Worm (Caenorhabditis elegans) whole organism, L1 larva: ENCODE data around the gene mgl-3.

Experiments used
- C34B4.2 ChIP-seq: sonication (generic microtip); optimal IDR thresholded peaks from 2 replicates; lab custom pipeline; 2017; ENCODE audit warnings: mild to moderate bottlenecking, missing genetic modification characterization, missing compliant biosample characterization
- F16B12.6 ChIP-seq: fragments of 150-350 bp; optimal IDR thresholded peaks from 2 replicates; lab custom pipeline; 2014; ENCODE audit warnings: missing biosample characterization, missing genetic modification characterization
- alr-1 ChIP-seq: fragments of 200-800 bp; sonication (Bioruptor generic); optimal IDR thresholded peaks from 2 replicates; lab custom pipeline; 2018; ENCODE audit warnings: borderline replicate concordance, mild to moderate bottlenecking, missing genetic modification characterization, missing compliant biosample characterization
- ceh-63 ChIP-seq: fragments of 200-800 bp; sonication (Bioruptor generic); optimal IDR thresholded peaks from 2 replicates; lab custom pipeline; 2018; ENCODE audit warnings: mild to moderate bottlenecking, missing genetic modification characterization, missing compliant biosample characterization
- ceh-90 ChIP-seq: sonication (generic microtip); optimal IDR thresholded peaks from 2 replicates; lab custom pipeline; 2016; ENCODE audit warnings: missing genetic modification characterization, missing compliant biosample characterization
- ces-1 ChIP-seq: fragments of 150-350 bp; optimal IDR thresholded peaks from 2 replicates; lab custom pipeline; 2014; ENCODE audit warnings: missing biosample characterization, missing genetic modification reagents, missing genetic modification characterization
- dpl-1 ChIP-seq, 3 experiments: fragments of 150-350 bp in 2 of 3; sonication (generic microtip) in 1 of 3; optimal IDR thresholded peaks; 2 replicates each; lab custom pipeline; 2014 to 2017; ENCODE audit warnings: missing biosample characterization in 3 of 3, missing genetic modification characterization in 3 of 3, missing genetic modification reagents in 3 of 3
- dsc-1 ChIP-seq: sonication (generic microtip); optimal IDR thresholded peaks from 2 replicates; lab custom pipeline; 2016; ENCODE audit warnings: mild to moderate bottlenecking, missing genetic modification characterization, missing compliant biosample characterization
- efl-1 ChIP-seq, 4 experiments: fragments of 150-350 bp; optimal IDR thresholded peaks in 3 of 4; peaks in 1 of 4; 1 replicate in 1 of 4; 2 replicates in 3 of 4; lab custom pipeline; 2014; ENCODE audit warnings: missing biosample characterization in 2 of 4, missing genetic modification characterization in 2 of 4, missing genetic modification reagents in 2 of 4
- egl-13 ChIP-seq: sonication (generic microtip); optimal IDR thresholded peaks from 2 replicates; lab custom pipeline; 2016; ENCODE audit warnings: missing genotype, missing genetic modification reagents, missing genetic modification characterization, missing compliant biosample characterization
- egl-27 ChIP-seq, 2 experiments: fragments of 150-350 bp in 1 of 2; sonication (generic microtip); optimal IDR thresholded peaks; 3 replicates each; lab custom pipeline; 2017 to 2018; ENCODE audit warnings: missing biosample characterization in 2 of 2, missing genetic modification characterization in 2 of 2, missing genetic modification reagents in 2 of 2
- elt-2 ChIP-seq: sonication (generic microtip); optimal IDR thresholded peaks from 2 replicates; lab custom pipeline; 2016; ENCODE audit warnings: missing genetic modification characterization, mild to moderate bottlenecking, inconsistent platforms, missing compliant biosample characterization, missing genetic modification reagents
- elt-3 ChIP-seq, 6 experiments: fragments of 150-350 bp in 1 of 6; sonication (generic microtip); optimal IDR thresholded peaks; 2 replicates each; lab custom pipeline; 2017 to 2018; ENCODE audit warnings: missing biosample characterization in 6 of 6, missing genetic modification characterization in 6 of 6, inconsistent platforms in 1 of 6
- fkh-10 ChIP-seq: sonication (generic microtip); optimal IDR thresholded peaks from 2 replicates; lab custom pipeline; 2017; ENCODE audit warnings: missing biosample characterization, missing genetic modification reagents, missing genetic modification characterization
- fkh-4 ChIP-seq: sonication (generic microtip); optimal IDR thresholded peaks from 2 replicates; lab custom pipeline; 2016; ENCODE audit warnings: missing compliant biosample characterization, missing genetic modification characterization, borderline replicate concordance
- fkh-8 ChIP-seq: sonication (generic microtip); optimal IDR thresholded peaks from 2 replicates; lab custom pipeline; 2016; ENCODE audit warnings: mild to moderate bottlenecking, missing genetic modification characterization, missing compliant biosample characterization
- fos-1 ChIP-seq: fragments of 150-350 bp; optimal IDR thresholded peaks from 2 replicates; lab custom pipeline; 2014; ENCODE audit warnings: missing biosample characterization, missing genetic modification characterization
- hlh-17 ChIP-seq: fragments of 200-800 bp; sonication (Bioruptor generic); optimal IDR thresholded peaks from 2 replicates; lab custom pipeline; 2018; ENCODE audit warnings: missing genetic modification characterization, mild to moderate bottlenecking, missing compliant biosample characterization, moderate library complexity, borderline replicate concordance
- hlh-4 ChIP-seq: sonication (generic microtip); optimal IDR thresholded peaks from 2 replicates; lab custom pipeline; 2016; ENCODE audit warnings: mild to moderate bottlenecking, missing genetic modification characterization, missing compliant biosample characterization
- hpl-2 ChIP-seq: fragments of 150-350 bp; optimal IDR thresholded peaks from 2 replicates; lab custom pipeline; 2014; ENCODE audit warnings: missing biosample characterization, missing genetic modification reagents, missing genetic modification characterization
- lin-14 ChIP-seq: fragments of 200-800 bp; sonication (Bioruptor generic); optimal IDR thresholded peaks from 2 replicates; lab custom pipeline; 2018; ENCODE audit warnings: mild to moderate bottlenecking, missing genetic modification characterization, moderate library complexity, missing compliant biosample characterization
- lin-15B ChIP-seq: fragments of 150-350 bp; sonication (generic microtip); optimal IDR thresholded peaks from 3 replicates; lab custom pipeline; 2014; ENCODE audit warnings: missing biosample characterization, missing genetic modification characterization
- lin-35 ChIP-seq, 2 experiments: fragments of 150-350 bp; optimal IDR thresholded peaks; 2 replicates each; lab custom pipeline; 2014; ENCODE audit warnings: missing biosample characterization in 2 of 2, missing genetic modification characterization in 2 of 2, missing genetic modification reagents in 2 of 2
- lin-39 ChIP-seq: fragments of 150-350 bp; optimal IDR thresholded peaks from 2 replicates; lab custom pipeline; 2014; ENCODE audit warnings: missing biosample characterization, missing genetic modification reagents, missing genetic modification characterization
- mab-9 ChIP-seq: fragments of 200-800 bp; sonication (Bioruptor generic); IDR thresholded peaks from 2 replicates; pipeline ENCODE4 v1.3.6; 2022; ENCODE audit warnings: missing genetic modification reagents, missing genetic modification characterization, missing compliant biosample characterization
- mep-1 ChIP-seq: fragments of 150-350 bp; optimal IDR thresholded peaks from 2 replicates; lab custom pipeline; 2014; ENCODE audit warnings: missing biosample characterization, missing genetic modification characterization
- nhr-11 ChIP-seq: fragments of 150-350 bp; optimal IDR thresholded peaks from 2 replicates; lab custom pipeline; 2014; ENCODE audit warnings: missing biosample characterization, missing genetic modification characterization
- nhr-19 ChIP-seq: fragments of 200-800 bp; sonication (Bioruptor generic); conservative IDR thresholded peaks from 2 replicates; pipeline ENCODE4 v1.3.6; 2022; ENCODE audit warnings: missing genetic modification characterization, missing compliant biosample characterization
- nhr-20 ChIP-seq: sonication (generic microtip); optimal IDR thresholded peaks from 2 replicates; lab custom pipeline; 2016; ENCODE audit warnings: mild to moderate bottlenecking, missing genetic modification characterization, missing compliant biosample characterization
- nhr-47 ChIP-seq: sonication (generic microtip); optimal IDR thresholded peaks from 2 replicates; lab custom pipeline; 2016; ENCODE audit warnings: mild to moderate bottlenecking, missing genetic modification characterization, moderate library complexity, missing compliant biosample characterization
- nhr-71 ChIP-seq: sonication (generic microtip); optimal IDR thresholded peaks from 2 replicates; lab custom pipeline; 2016; ENCODE audit warnings: mild to moderate bottlenecking, missing genetic modification characterization, moderate library complexity, missing compliant biosample characterization
- nhr-76 ChIP-seq: sonication (generic microtip); optimal IDR thresholded peaks from 2 replicates; lab custom pipeline; 2017; ENCODE audit warnings: missing biosample characterization, missing genetic modification characterization
- nhr-85 ChIP-seq: sonication (generic microtip); peaks from one replicate; lab custom pipeline; 2016; ENCODE audit warnings: missing genetic modification characterization, inconsistent platforms, missing compliant biosample characterization
- rnt-1 ChIP-seq: sonication (generic microtip); optimal IDR thresholded peaks from 2 replicates; lab custom pipeline; 2016; ENCODE audit warnings: mild to moderate bottlenecking, missing genetic modification characterization, moderate library complexity, missing compliant biosample characterization
- skn-1 ChIP-seq: fragments of 150-350 bp; optimal IDR thresholded peaks from 2 replicates; lab custom pipeline; 2014; ENCODE audit warnings: missing biosample characterization, missing genetic modification characterization
- snpc-4 ChIP-seq: fragments of 150-350 bp; optimal IDR thresholded peaks from 2 replicates; lab custom pipeline; 2014; ENCODE audit warnings: missing biosample characterization, missing genetic modification characterization
- snu-23 ChIP-seq: sonication (generic microtip); optimal IDR thresholded peaks from 2 replicates; lab custom pipeline; 2016; ENCODE audit warnings: missing genetic modification characterization, missing compliant biosample characterization
- sox-4 ChIP-seq: sonication (generic microtip); optimal IDR thresholded peaks from 2 replicates; lab custom pipeline; 2016; ENCODE audit warnings: missing genetic modification characterization, missing compliant biosample characterization
- swsn-7 ChIP-seq: sonication (generic microtip); optimal IDR thresholded peaks from 2 replicates; lab custom pipeline; 2016; ENCODE audit warnings: missing genetic modification characterization, missing compliant biosample characterization
- unc-30 ChIP-seq: sonication (generic microtip); optimal IDR thresholded peaks from 2 replicates; lab custom pipeline; 2017; ENCODE audit warnings: missing biosample characterization, missing genetic modification characterization
- unc-86 ChIP-seq: sonication (generic microtip); optimal IDR thresholded peaks from 2 replicates; lab custom pipeline; 2016; ENCODE audit warnings: missing genetic modification characterization, missing compliant biosample characterization
- zip-4 ChIP-seq: fragments of 200-800 bp; sonication (Bioruptor generic); optimal IDR thresholded peaks from 2 replicates; lab custom pipeline; 2018; ENCODE audit warnings: mild to moderate bottlenecking, missing genetic modification characterization, moderate library complexity, missing compliant biosample characterization
- ztf-4 ChIP-seq: fragments of 150-350 bp; optimal IDR thresholded peaks from 2 replicates; lab custom pipeline; 2014; ENCODE audit warnings: missing biosample characterization, missing genetic modification characterization

Gene mgl-3

DNA sequence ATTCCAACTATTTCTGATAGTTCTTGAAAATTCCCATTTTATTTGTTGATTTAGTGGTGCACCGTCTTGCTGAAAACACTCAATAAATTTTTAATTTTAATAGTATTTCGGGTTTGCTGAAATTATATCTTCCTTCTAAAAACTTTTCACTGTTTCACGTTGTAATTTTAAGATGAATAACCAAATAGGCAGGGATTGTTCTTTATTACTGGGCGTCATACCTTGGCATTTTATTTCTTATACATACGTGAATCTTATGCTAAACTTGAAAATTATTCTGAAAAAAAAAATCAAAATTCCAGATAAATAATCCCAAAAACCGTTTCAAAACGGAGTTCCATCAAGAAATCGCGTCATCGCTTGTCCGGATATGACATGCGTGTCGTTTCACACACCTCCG lies at the start of gene mgl-3:
Gene mgl-3, plus strand, starts transcription at position 301 of the 400 bp plus-strand sequence.
- no peak for TF ChIP-seq alr-1 (tag; lab: Kevin White, UChicago)
- TF ChIP-seq elt-2 (tag; lab: Kevin White, UChicago), result no peak
- no peak for TF ChIP-seq C34B4.2
- TF ChIP-seq lin-39 (tag; lab: Kevin White, UChicago), result no peak
- TF ChIP-seq dsc-1 (tag; lab: Kevin White, UChicago), result no peak
- TF ChIP-seq elt-3 (tag; optimal IDR thresholded peaks at IDR 0.05; lab: Kevin White, UChicago), result no peak
- TF ChIP-seq dpl-1 (GFP tag; optimal IDR thresholded peaks at IDR 0.05; lab: Kevin White, UChicago), result no peak
- TF ChIP-seq rnt-1 (tag; lab: Kevin White, UChicago), result no peak
- TF ChIP-seq nhr-19 (GFP tag; lab: Robert Waterston, UW), result no peak
- no peak for TF ChIP-seq nhr-76
- TF ChIP-seq snu-23 (GFP tag; lab: Kevin White, UChicago), result no peak
- no peak for TF ChIP-seq sox-4 (tag; lab: Kevin White, UChicago)
- no peak for TF ChIP-seq ceh-90 (tag; lab: Kevin White, UChicago)

ce11 chrIV:5389951-5390350 lies 48.9 kb upstream of the mgl-3 start:
- TF ChIP-seq sox-4 (tag; lab: Kevin White, UChicago), result no peak
- peak; percentile 47 for TF ChIP-seq nhr-85 (tag; lab: Kevin White, UChicago)
- TF ChIP-seq nhr-71 (tag; lab: Kevin White, UChicago), result no peak
- TF ChIP-seq lin-14 (GFP tag; lab: Kevin White, UChicago), result peak; percentile 19
- no peak for TF ChIP-seq zip-4 (GFP tag; lab: Kevin White, UChicago)
- TF ChIP-seq hlh-4 (tag; lab: Kevin White, UChicago), result no peak

DNA sequence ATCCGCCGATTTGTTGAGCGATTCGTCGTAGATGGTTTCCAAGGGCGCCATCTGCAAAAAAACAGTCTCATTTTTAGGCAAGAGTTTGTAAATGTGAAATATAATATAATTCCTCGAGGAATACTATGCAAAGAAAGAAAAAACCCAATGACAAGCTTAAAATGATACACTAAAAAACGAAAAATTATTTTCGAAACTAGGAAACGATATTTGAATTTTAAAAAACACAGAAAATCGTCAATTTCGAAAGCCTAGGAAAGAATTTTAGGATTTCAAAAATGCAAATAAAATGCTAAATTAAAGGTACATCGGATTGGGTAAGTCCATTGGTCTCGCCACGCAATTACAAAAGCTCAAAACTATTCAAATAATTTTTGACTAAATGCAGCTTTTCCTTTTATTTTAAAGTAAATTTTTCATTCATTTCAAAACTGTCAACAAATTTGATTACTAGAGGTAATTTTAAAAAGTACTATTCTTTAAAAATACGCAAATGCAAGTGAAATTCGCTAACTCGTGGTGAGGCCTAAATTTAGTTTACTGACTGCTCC lies 47.2 kb upstream of the mgl-3 start, which contains the start of the genes htp-1 and ZK616.5:
Gene htp-1, minus strand, starts transcription at position 51 of the 551 bp plus-strand sequence.
Gene ZK616.5, plus strand, starts transcription at position 423 of the 551 bp plus-strand sequence.
- TF ChIP-seq elt-2 (tag; lab: Kevin White, UChicago) (no peak), fos-1 (no peak), lin-39 (tag; lab: Kevin White, UChicago) (no peak), hlh-17 (no peak), egl-13 (tag; lab: Kevin White, UChicago) (no peak), egl-27 (tag; optimal IDR thresholded peaks at IDR 0.05; lab: Kevin White, UChicago) (no peak), ceh-90 (tag; lab: Kevin White, UChicago) (no peak), lin-15B (tag; lab: Kevin White, UChicago) (no peak), ces-1 (GFP tag; lab: Kevin White, UChicago) (no peak), nhr-20 (tag; lab: Kevin White, UChicago) (no peak), fkh-10 (GFP tag; lab: Kevin White, UChicago) (no peak), ceh-63 (no peak), nhr-47 (tag; lab: Kevin White, UChicago) (no peak), F16B12.6 (tag; lab: Kevin White, UChicago) (no peak), hlh-4 (tag; lab: Kevin White, UChicago) (no peak), snpc-4 (tag; lab: Kevin White, UChicago) (no peak), efl-1 (optimal IDR thresholded peaks at IDR 0.05; lab: Kevin White, UChicago) (no peak), efl-1 (GFP tag; optimal IDR thresholded peaks at IDR 0.05 in 1 of 2; lab: Kevin White, UChicago) (no peak), nhr-85 (tag; lab: Kevin White, UChicago) (no peak), rnt-1 (tag; lab: Kevin White, UChicago) (no peak), lin-14 (GFP tag; lab: Kevin White, UChicago) (no peak)
- TF ChIP-seq, all 84 proteins: peak for 0

DNA sequence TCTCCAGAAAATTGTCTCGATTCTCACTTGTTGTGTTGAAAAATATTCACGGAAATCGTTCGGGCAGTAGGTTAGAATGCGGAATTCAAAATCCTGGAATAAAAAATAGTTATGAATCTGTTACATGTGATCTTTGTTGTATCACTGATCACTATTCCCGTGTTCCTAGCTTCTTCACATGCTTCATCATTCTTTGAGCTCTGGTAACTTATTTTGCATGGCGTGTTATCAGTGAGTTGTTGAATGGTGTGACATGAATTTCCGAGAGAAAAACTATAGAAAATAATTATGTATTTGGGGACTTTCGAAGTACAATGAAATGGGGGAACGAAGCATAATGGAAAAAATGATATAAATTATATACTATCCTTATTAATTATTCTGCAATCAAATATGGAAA lies 45.2 kb upstream of the mgl-3 start:
- TF ChIP-seq swsn-7 (tag; lab: Kevin White, UChicago) (no peak), ceh-90 (tag; lab: Kevin White, UChicago) (no peak), elt-2 (tag; lab: Kevin White, UChicago) (peak; percentile 54), skn-1 (tag; lab: Kevin White, UChicago) (no peak), mep-1 (no peak), lin-14 (GFP tag; lab: Kevin White, UChicago) (no peak), lin-35 (GFP tag; optimal IDR thresholded peaks at IDR 0.05; lab: Kevin White, UChicago) (peak in 1 of 2 experiments; percentile 43), ces-1 (GFP tag; lab: Kevin White, UChicago) (no peak), hpl-2 (GFP tag; lab: Kevin White, UChicago) (no peak), fkh-4 (tag; lab: Kevin White, UChicago) (no peak), ztf-4 (tag; lab: Kevin White, UChicago) (no peak), hlh-4 (tag; lab: Kevin White, UChicago) (no peak), mab-9 (GFP tag; lab: Robert Waterston, UW) (no peak), nhr-11 (no peak), egl-13 (tag; lab: Kevin White, UChicago) (no peak), fkh-8 (tag; lab: Kevin White, UChicago) (no peak), unc-30 (tag; lab: Kevin White, UChicago) (no peak), unc-86 (tag; lab: Kevin White, UChicago) (no peak), nhr-71 (tag; lab: Kevin White, UChicago) (peak; percentile 18)
